Worm (Caenorhabditis elegans) whole organism, mixed stage, embryonic: ENCODE measurements around the gene glr-8.

Experiments
- ceh-39 ChIP-seq: fragments of 150-350 bp; optimal IDR thresholded peaks from 2 replicates; lab custom pipeline; 2014; ENCODE audit warnings: missing biosample characterization, missing genetic modification characterization
- lin-13 ChIP-seq: fragments of 150-350 bp; optimal IDR thresholded peaks from 2 replicates; lab custom pipeline; 2014; ENCODE audit warnings: missing biosample characterization, missing genetic modification characterization
- ztf-11 ChIP-seq: fragments of 150-350 bp; optimal IDR thresholded peaks from 2 replicates; lab custom pipeline; 2014; ENCODE audit warnings: missing biosample characterization, missing genetic modification characterization

- TF ChIP-seq lin-13 (tag; lab: Kevin White, UChicago) (no peak), ztf-11 (no peak), ceh-39 (tag; lab: Kevin White, UChicago) (no peak)
Measured at ce11 chrX:6460123-6460522, 45.7 kb upstream of the glr-8 start.
